Worm (Caenorhabditis elegans): ENCODE measurements around the gene Y97E10AR.2.

ce11 chrV:8017924-8018323, 21.9 kb downstream of the Y97E10AR.2 start:
- TF ChIP-seq unc-62 (GFP tag; optimal IDR thresholded peaks at IDR 0.05) (no peak), lin-13 (tag; optimal IDR thresholded peaks at IDR 0.05) (no peak), nhr-12 (tag; optimal IDR thresholded peaks at IDR 0.05) (no peak), nhr-28 (tag; optimal IDR thresholded peaks at IDR 0.05) (no peak), unc-39 (tag; optimal IDR thresholded peaks at IDR 0.05) (no peak), nhr-237 (tag; optimal IDR thresholded peaks at IDR 0.05) (no peak), nhr-76 (tag; optimal IDR thresholded peaks at IDR 0.05) (no peak), snpc-4 (tag; optimal IDR thresholded peaks at IDR 0.05) (no peak), lsy-2 (tag; optimal IDR thresholded peaks at IDR 0.05) (no peak)
